5 fruit fly cellular contexts compared by ENCODE assay signal in the genomic region with DNA sequence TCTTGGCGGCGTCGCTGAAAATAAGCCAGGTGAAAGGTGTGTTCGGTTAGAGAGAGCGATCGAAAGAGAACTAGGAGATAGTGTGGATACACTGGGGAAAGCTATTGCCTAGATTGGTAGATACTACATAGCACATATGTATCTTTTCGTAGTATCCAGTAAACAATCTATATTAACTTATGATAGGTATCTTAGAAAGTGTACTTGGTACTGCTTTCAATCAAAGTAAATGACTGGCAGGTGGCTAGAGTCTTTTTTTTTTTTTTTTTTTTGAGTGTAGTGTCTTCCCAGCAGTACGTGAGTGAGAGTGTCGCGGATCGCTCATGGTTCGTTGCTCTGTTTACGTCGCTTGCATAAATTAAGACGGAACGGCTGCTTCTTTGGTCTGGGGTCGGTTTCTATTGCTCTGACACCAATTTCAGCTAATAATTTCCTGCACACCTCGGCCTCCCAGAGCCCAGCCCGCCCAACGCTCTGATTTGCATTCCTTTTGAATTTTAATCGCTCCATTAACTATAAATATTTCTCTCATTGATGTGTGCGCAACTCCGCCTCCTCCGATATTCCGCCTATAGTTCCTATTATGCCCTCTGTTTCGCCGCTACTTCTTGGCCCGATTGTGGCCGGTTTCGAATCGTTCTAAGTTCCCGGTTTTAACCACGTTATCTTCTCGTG.
TF ChIP-seq lines count a peak whose summit lies in the region.

No protein-coding gene starts in this region.

- TF ChIP-seq CTCF in whole organism, embryonic (GFP tag; optimal IDR thresholded peaks at IDR 0.05; lab: Kevin White, UChicago): peak; percentile 31

TF ChIP-seq in whole organism, adult, 20 proteins besides CTCF, POLR2A, EP300 and RAD21:
- TF ChIP-seq Hr96 (GFP tag; optimal IDR thresholded peaks at IDR 0.05; lab: Kevin White, UChicago) (no peak), CG7045 (GFP tag; optimal IDR thresholded peaks at IDR 0.05; lab: Kevin White, UChicago) (no peak), CG14711 (tag; optimal IDR thresholded peaks at IDR 0.05; lab: Kevin White, UChicago) (peak; percentile 17), CG7101 (tag; optimal IDR thresholded peaks at IDR 0.05; lab: Kevin White, UChicago) (peak; percentile 18)

TF ChIP-seq in whole organism, embryonic, 481 proteins besides CTCF, POLR2A, EP300 and RAD21 (continues in another document):
- TF ChIP-seq Nf-YA (GFP tag; IDR thresholded peaks at IDR 0.05; lab: Robert Waterston, UW) (peak; percentile 56), CG17802 (tag; optimal IDR thresholded peaks at IDR 0.05; lab: Kevin White, UChicago) (peak; percentile 47), sqz (GFP tag; optimal IDR thresholded peaks at IDR 0.05; lab: Kevin White, UChicago) (peak; percentile 10), stc (GFP tag; IDR thresholded peaks at IDR 0.05; lab: Robert Waterston, UW) (peak; percentile 61; the same call in 1 of the 2 replicates), CG17829 (tag; optimal IDR thresholded peaks at IDR 0.05; lab: Kevin White, UChicago) (peak; percentile 49), sob (GFP tag; IDR thresholded peaks at IDR 0.05; lab: Robert Waterston, UW) (peak; percentile 38; the same call in 1 of the 2 replicates), CG34224 (GFP tag; IDR thresholded peaks at IDR 0.05; lab: Robert Waterston, UW; ENCODE audit: partially characterized antibody) (no peak), Bdp1 (GFP tag; optimal IDR thresholded peaks at IDR 0.05; lab: Kevin White, UChicago) (peak; percentile 26), maf-S (GFP tag; optimal IDR thresholded peaks at IDR 0.05; lab: Kevin White, UChicago) (peak; percentile 37), Ssrp (tag; optimal IDR thresholded peaks at IDR 0.05; lab: Kevin White, UChicago) (peak; percentile 70), CG12942 (GFP tag; optimal IDR thresholded peaks at IDR 0.05; lab: Kevin White, UChicago) (peak; percentile 1), CG13424 (tag; optimal IDR thresholded peaks at IDR 0.05; lab: Kevin White, UChicago) (peak; percentile 56), Oaz (GFP tag; IDR thresholded peaks at IDR 0.05; lab: Robert Waterston, UW) (no peak), CG12391 (tag; optimal IDR thresholded peaks at IDR 0.05; lab: Kevin White, UChicago) (peak; percentile 60), Fer1 (GFP tag; optimal IDR thresholded peaks at IDR 0.05; lab: Kevin White, UChicago) (peak; percentile 14), Dbx (GFP tag; IDR thresholded peaks at IDR 0.05; lab: Robert Waterston, UW) (no peak), CG1529 (GFP tag; optimal IDR thresholded peaks at IDR 0.05; lab: Kevin White, UChicago) (peak; percentile 63), croc (GFP tag; conservative IDR thresholded peaks at IDR 0.05; lab: Robert Waterston, UW) (peak; percentile 68), CG15269 (tag; optimal IDR thresholded peaks at IDR 0.05; lab: Kevin White, UChicago) (peak; percentile 25)

TF ChIP-seq in whole organism, prepupa, 60 proteins besides CTCF, POLR2A, EP300 and RAD21 (continues in another document):
- TF ChIP-seq Hr39 (GFP tag; optimal IDR thresholded peaks at IDR 0.05; lab: Kevin White, UChicago): no peak
- TF ChIP-seq CG8119 (GFP tag; IDR thresholded peaks at IDR 0.05; lab: Robert Waterston, UW): peak; percentile 65
- TF ChIP-seq eg (GFP tag; IDR thresholded peaks at IDR 0.05; lab: Robert Waterston, UW): peak; percentile 74
- TF ChIP-seq salr (GFP tag; optimal IDR thresholded peaks at IDR 0.05; lab: Kevin White, UChicago): no peak
- peak; percentile 14 for TF ChIP-seq Lpt (GFP tag; optimal IDR thresholded peaks at IDR 0.05; lab: Kevin White, UChicago)
- TF ChIP-seq CG11294 (GFP tag; IDR thresholded peaks at IDR 0.05; lab: Robert Waterston, UW): peak; percentile 52; the same call in 1 of the 2 replicates
- peak; percentile 68; the same call in 2 of the 3 replicates for TF ChIP-seq CG6163 (GFP tag; IDR thresholded peaks at IDR 0.05; lab: Robert Waterston, UW)
- peak; percentile 37 for TF ChIP-seq CG3919 (GFP tag; optimal IDR thresholded peaks at IDR 0.05; lab: Kevin White, UChicago)
- TF ChIP-seq Hr4 (GFP tag; optimal IDR thresholded peaks at IDR 0.05; lab: Kevin White, UChicago): peak; percentile 58
- peak; percentile 16 for TF ChIP-seq dac (GFP tag; optimal IDR thresholded peaks at IDR 0.05; lab: Kevin White, UChicago)
- TF ChIP-seq Eip78C (GFP tag; lab: Kevin White, UChicago): peak; percentile 66
- TF ChIP-seq OdsH (GFP tag; optimal IDR thresholded peaks at IDR 0.05; lab: Kevin White, UChicago): peak; percentile 34
- TF ChIP-seq CG11902 (GFP tag; optimal IDR thresholded peaks at IDR 0.05; lab: Kevin White, UChicago): no peak
- TF ChIP-seq acj6 (GFP tag; optimal IDR thresholded peaks at IDR 0.05; lab: Kevin White, UChicago): peak; percentile 18
- TF ChIP-seq CG32006 (GFP tag; optimal IDR thresholded peaks at IDR 0.05; lab: Kevin White, UChicago): peak; percentile 73
- TF ChIP-seq Gug (GFP tag; IDR thresholded peaks at IDR 0.05; lab: Robert Waterston, UW): peak; percentile 60
- peak; percentile 50 for TF ChIP-seq achi (GFP tag; optimal IDR thresholded peaks at IDR 0.05; lab: Kevin White, UChicago)
- peak; percentile 11 for TF ChIP-seq CG10631 (GFP tag; optimal IDR thresholded peaks at IDR 0.05; lab: Kevin White, UChicago)
- no peak for TF ChIP-seq esn (GFP tag; optimal IDR thresholded peaks at IDR 0.05; lab: Kevin White, UChicago)
- peak; percentile 81 for TF ChIP-seq CG15336 (GFP tag; IDR thresholded peaks at IDR 0.05; lab: Robert Waterston, UW)

TF ChIP-seq in whole organism, pupa, 21 proteins besides CTCF, POLR2A, EP300 and RAD21:
- TF ChIP-seq D1 (tag; optimal IDR thresholded peaks at IDR 0.05; lab: Kevin White, UChicago): no peak
- no peak for TF ChIP-seq CG14655 (GFP tag; optimal IDR thresholded peaks at IDR 0.05; lab: Kevin White, UChicago)
- no peak for TF ChIP-seq CG34367 (tag; optimal IDR thresholded peaks at IDR 0.05; lab: Kevin White, UChicago)
- TF ChIP-seq Pif1A (GFP tag; optimal IDR thresholded peaks at IDR 0.05; lab: Kevin White, UChicago): no peak
- peak; percentile 53; the same call in 1 of the 2 replicates for TF ChIP-seq CG32121 (GFP tag; IDR thresholded peaks at IDR 0.05; lab: Robert Waterston, UW)
- peak; percentile 53; the same call in 2 of the 3 replicates for TF ChIP-seq CG4496 (GFP tag; IDR thresholded peaks at IDR 0.05; lab: Robert Waterston, UW)
- no peak for TF ChIP-seq Snoo (tag; optimal IDR thresholded peaks at IDR 0.05; lab: Kevin White, UChicago)
- TF ChIP-seq CG10348 (GFP tag; IDR thresholded peaks at IDR 0.05; lab: Robert Waterston, UW): peak; percentile 31; the same call in 1 of the 2 replicates
- TF ChIP-seq fd96Ca (GFP tag; IDR thresholded peaks at IDR 0.05; lab: Robert Waterston, UW): 0 out of 3 replicates have a peak, but pooled peaks have one; percentile 64
- peak; percentile 58 for TF ChIP-seq CG12605 (GFP tag; IDR thresholded peaks at IDR 0.05; lab: Robert Waterston, UW)
- no peak for TF ChIP-seq EcR (GFP tag; optimal IDR thresholded peaks at IDR 0.05; lab: Kevin White, UChicago)
- TF ChIP-seq rn (GFP tag; IDR thresholded peaks at IDR 0.05; lab: Robert Waterston, UW): no peak; the same call in 1 of the 2 replicates
- peak; percentile 20 for TF ChIP-seq CG8159 (tag; optimal IDR thresholded peaks at IDR 0.05; lab: Kevin White, UChicago)
- TF ChIP-seq CG8301 (tag; optimal IDR thresholded peaks at IDR 0.05; lab: Kevin White, UChicago): peak; percentile 71
- TF ChIP-seq gl (tag; optimal IDR thresholded peaks at IDR 0.05; lab: Kevin White, UChicago): no peak
- peak; percentile 7 for TF ChIP-seq CG15710 (tag; optimal IDR thresholded peaks at IDR 0.05; lab: Kevin White, UChicago)
- TF ChIP-seq CG17806 (tag; optimal IDR thresholded peaks at IDR 0.05; lab: Kevin White, UChicago): no peak
- TF ChIP-seq Ets98B (GFP tag; IDR thresholded peaks at IDR 0.05; lab: Robert Waterston, UW): peak; percentile 72
- no peak for TF ChIP-seq CG9948 (tag; optimal IDR thresholded peaks at IDR 0.05; lab: Kevin White, UChicago)
- TF ChIP-seq Pif1B (GFP tag; optimal IDR thresholded peaks at IDR 0.05; lab: Kevin White, UChicago): no peak
- TF ChIP-seq CG13204 (GFP tag; optimal IDR thresholded peaks at IDR 0.05; lab: Kevin White, UChicago): no peak

TF ChIP-seq in whole organism, wandering third instar larva, 38 proteins besides CTCF, POLR2A, EP300 and RAD21:
- no peak for TF ChIP-seq Hnf4 (GFP tag; optimal IDR thresholded peaks at IDR 0.05; lab: Kevin White, UChicago)
- TF ChIP-seq Mio (GFP tag; optimal IDR thresholded peaks at IDR 0.05; lab: Kevin White, UChicago): no peak
- no peak for TF ChIP-seq usp (GFP tag; optimal IDR thresholded peaks at IDR 0.05; lab: Kevin White, UChicago)
- peak; percentile 28 for TF ChIP-seq sv (GFP tag; optimal IDR thresholded peaks at IDR 0.05; lab: Kevin White, UChicago)
- TF ChIP-seq CG9705 (GFP tag; optimal IDR thresholded peaks at IDR 0.05; lab: Kevin White, UChicago): no peak
TF ChIP-seq in whole organism, wandering third instar larva: peak in this region for 1.
